Fruit fly (Drosophila melanogaster) whole organism, embryonic: Measurements from ENCODE around the gene drm.

Experiments
- CG11085 ChIP-seq: fragments of 200-800 bp; sonication (Bioruptor generic); IDR thresholded peaks from 2 replicates; pipeline ENCODE4 v1.3.6; 2022; ENCODE audit warnings: missing biosample characterization, missing genetic modification characterization
- CG11247 ChIP-seq: fragments of 200-800 bp; sonication (Bioruptor generic); IDR thresholded peaks from 2 replicates; pipeline ENCODE4 v1.3.6; 2022; ENCODE audit warnings: missing biosample characterization, missing genetic modification characterization
- CG12219 ChIP-seq: fragments of 200-800 bp; sonication (Bioruptor generic); optimal IDR thresholded peaks from 3 replicates; lab custom pipeline; 2018; ENCODE audit warnings: missing biosample characterization, mild to moderate bottlenecking, missing genetic modification characterization
- CG13123 ChIP-seq: fragments of 200-800 bp; sonication (Bioruptor generic); optimal IDR thresholded peaks from 2 replicates; lab custom pipeline; 2016; ENCODE audit warnings: missing biosample characterization, missing genetic modification characterization
- CG13287 ChIP-seq: fragments of 200-800 bp; sonication (Bioruptor generic); IDR thresholded peaks from 2 replicates; pipeline ENCODE4 v1.3.6; 2022; ENCODE audit warnings: missing biosample characterization, missing genetic modification characterization; ENCODE audit not compliant: partially characterized antibody
- CG14014 ChIP-seq: fragments of 200-800 bp; sonication (Bioruptor generic); IDR thresholded peaks from 2 replicates; pipeline ENCODE4 v1.3.6; 2022; ENCODE audit warnings: missing biosample characterization, missing genetic modification characterization
- CG1602 ChIP-seq: fragments of 200-800 bp; sonication (Bioruptor generic); optimal IDR thresholded peaks from 3 replicates; lab custom pipeline; 2016; ENCODE audit warnings: missing biosample characterization, missing genetic modification characterization
- CG17802 ChIP-seq: fragments of 200-800 bp; sonication (Bioruptor generic); optimal IDR thresholded peaks from 2 replicates; lab custom pipeline; 2018; ENCODE audit warnings: missing biosample characterization, mild to moderate bottlenecking, missing genetic modification characterization, moderate library complexity
- CG2889 ChIP-seq: fragments of 200-800 bp; sonication (Bioruptor generic); IDR thresholded peaks from 3 replicates; pipeline ENCODE4 v1.3.6; 2022; ENCODE audit warnings: missing biosample characterization, missing genetic modification characterization
- CG31224 ChIP-seq: fragments of 200-800 bp; sonication (Bioruptor generic); IDR thresholded peaks from 2 replicates; pipeline ENCODE4 v1.3.6; 2022; ENCODE audit warnings: missing biosample characterization, missing genetic modification characterization
- CG31365 ChIP-seq: fragments of 200-800 bp; sonication (Bioruptor generic); optimal IDR thresholded peaks from 2 replicates; lab custom pipeline; 2018; ENCODE audit warnings: missing biosample characterization, mild to moderate bottlenecking, missing genetic modification characterization
- CG42726 ChIP-seq: fragments of 200-800 bp; sonication (Bioruptor generic); IDR thresholded peaks from 2 replicates; pipeline ENCODE4 v1.3.6; 2022; ENCODE audit warnings: missing biosample characterization, missing genetic modification characterization; ENCODE audit not compliant: partially characterized antibody
- CG43689 ChIP-seq: fragments of 200-800 bp; sonication (Bioruptor generic); IDR thresholded peaks from 2 replicates; pipeline ENCODE4 v1.3.6; 2022; ENCODE audit warnings: missing biosample characterization, missing genetic modification characterization
- CG4424 ChIP-seq: fragments of 200-800 bp; sonication (Bioruptor generic); optimal IDR thresholded peaks from 3 replicates; lab custom pipeline; 2016; ENCODE audit warnings: missing biosample characterization, missing genetic modification characterization
- CG6175 ChIP-seq: fragments of 200-800 bp; sonication (Bioruptor generic); IDR thresholded peaks from 3 replicates; pipeline ENCODE4 v1.3.6; 2022; ENCODE audit warnings: missing biosample characterization, missing genetic modification characterization
- CG6689 ChIP-seq: fragments of 200-800 bp; sonication (Bioruptor generic); IDR thresholded peaks from 2 replicates; pipeline ENCODE4 v1.3.6; 2022; ENCODE audit warnings: missing biosample characterization, missing genetic modification characterization
- CG8290 ChIP-seq, 3 experiments: fragments of 200-800 bp; sonication (Bioruptor generic); optimal IDR thresholded peaks; 2 replicates each; lab custom pipeline; 2016 to 2019; ENCODE audit warnings: missing biosample characterization in 3 of 3, missing genetic modification characterization in 3 of 3, mild to moderate bottlenecking in 2 of 3, moderate library complexity in 1 of 3
- CG9727 ChIP-seq: fragments of 200-800 bp; sonication (Bioruptor generic); optimal IDR thresholded peaks from 3 replicates; lab custom pipeline; 2017; ENCODE audit warnings: missing biosample characterization, mild to moderate bottlenecking, missing genetic modification characterization
- CG9932 ChIP-seq: fragments of 200-800 bp; sonication (Bioruptor generic); IDR thresholded peaks from 2 replicates; pipeline ENCODE4 v1.3.6; 2022; ENCODE audit warnings: missing biosample characterization, missing genetic modification characterization
- CkIIα-i1 ChIP-seq: fragments of 200-800 bp; sonication (Bioruptor generic); IDR thresholded peaks from 2 replicates; pipeline ENCODE4 v1.3.6; 2022; ENCODE audit warnings: missing biosample characterization, missing genetic modification characterization
- Gsc ChIP-seq: fragments of 200-800 bp; sonication (Bioruptor generic); IDR thresholded peaks from 2 replicates; pipeline ENCODE4 v1.3.6; 2022; ENCODE audit warnings: missing biosample characterization, missing genetic modification characterization
- Gug ChIP-seq: fragments of 200-800 bp; sonication (Bioruptor generic); IDR thresholded peaks from 4 replicates; pipeline ENCODE4 v1.3.6; 2022; ENCODE audit warnings: missing biosample characterization, missing genetic modification characterization
- HLH4C ChIP-seq: fragments of 200-800 bp; sonication (Bioruptor generic); IDR thresholded peaks from 3 replicates; pipeline ENCODE4 v1.3.6; 2022; ENCODE audit warnings: missing biosample characterization, missing genetic modification characterization; ENCODE audit not compliant: partially characterized antibody
- Hand ChIP-seq: fragments of 200-800 bp; sonication (Bioruptor generic); optimal IDR thresholded peaks from 2 replicates; lab custom pipeline; 2017; ENCODE audit warnings: mild to moderate bottlenecking, missing biosample characterization, missing genetic modification reagents, missing genetic modification characterization
- Hr39 ChIP-seq: fragments of >200 bp; optimal IDR thresholded peaks from 2 replicates; lab custom pipeline; 2017
- Hr51 ChIP-seq, 2 experiments: fragments of 200-800 bp; sonication (Bioruptor generic); optimal IDR thresholded peaks; 2 replicates in 1 of 2; 3 replicates in 1 of 2; lab custom pipeline; 2016 to 2018; ENCODE audit warnings: missing biosample characterization in 2 of 2, missing genetic modification characterization in 2 of 2, mild to moderate bottlenecking in 1 of 2, moderate library complexity in 1 of 2
- Jarid2 ChIP-seq: fragments of 200-800 bp; sonication (Bioruptor generic); optimal IDR thresholded peaks from 3 replicates; lab custom pipeline; 2017; ENCODE audit warnings: mild to moderate bottlenecking, missing biosample characterization, missing genetic modification reagents, missing genetic modification characterization
- Lpt ChIP-seq: fragments of >200 bp; optimal IDR thresholded peaks from 2 replicates; lab custom pipeline; 2018; ENCODE audit warnings: missing biosample characterization, missing genetic modification characterization
- MBD-R2 ChIP-seq: fragments of 200-800 bp; sonication (Bioruptor generic); IDR thresholded peaks from 2 replicates; pipeline ENCODE4 v1.3.6; 2022; ENCODE audit warnings: missing biosample characterization, missing genetic modification characterization
- Oaz ChIP-seq: fragments of 200-800 bp; sonication (Bioruptor generic); IDR thresholded peaks from 2 replicates; pipeline ENCODE4 v1.3.6; 2022; ENCODE audit warnings: missing biosample characterization, missing genetic modification characterization
- Opbp ChIP-seq: fragments of 200-800 bp; sonication (Bioruptor generic); IDR thresholded peaks from 3 replicates; pipeline ENCODE4 v1.3.6; 2022; ENCODE audit warnings: missing biosample characterization, missing genetic modification characterization; ENCODE audit not compliant: partially characterized antibody
- Optix ChIP-seq: fragments of 200-800 bp; sonication (Bioruptor generic); IDR thresholded peaks from 3 replicates; pipeline ENCODE4 v1.3.6; 2022; ENCODE audit warnings: missing biosample characterization, missing genetic modification characterization
- ase ChIP-seq: fragments of 200-800 bp; sonication (Bioruptor generic); IDR thresholded peaks from 3 replicates; pipeline ENCODE4 v1.3.6; 2022; ENCODE audit warnings: missing biosample characterization, missing genetic modification characterization
- br ChIP-seq: fragments of >200 bp; optimal IDR thresholded peaks from 2 replicates; lab custom pipeline; 2017
- chn ChIP-seq: fragments of 200-800 bp; sonication (Bioruptor generic); optimal IDR thresholded peaks from 2 replicates; lab custom pipeline; 2016; ENCODE audit warnings: missing biosample characterization, missing genetic modification characterization
- dysf ChIP-seq: fragments of 200-800 bp; sonication (Bioruptor generic); IDR thresholded peaks from 3 replicates; pipeline ENCODE4 v1.3.6; 2022; ENCODE audit warnings: missing biosample characterization, missing genetic modification characterization
- fd102C ChIP-seq: fragments of 200-800 bp; sonication (Bioruptor generic); optimal IDR thresholded peaks from 2 replicates; lab custom pipeline; 2018; ENCODE audit warnings: missing biosample characterization, mild to moderate bottlenecking, missing genetic modification characterization, moderate library complexity
- fd64A ChIP-seq: fragments of 200-800 bp; sonication (Bioruptor generic); optimal IDR thresholded peaks from 3 replicates; lab custom pipeline; 2018; ENCODE audit warnings: missing biosample characterization, mild to moderate bottlenecking, missing genetic modification characterization
- grau ChIP-seq: fragments of 200-800 bp; optimal IDR thresholded peaks from 3 replicates; lab custom pipeline; 2019; ENCODE audit warnings: missing biosample characterization, mild to moderate bottlenecking, missing genetic modification characterization, moderate library complexity
- gro ChIP-seq: fragments of 200-800 bp; sonication (Bioruptor generic); optimal IDR thresholded peaks from 2 replicates; lab custom pipeline; 2016; ENCODE audit warnings: missing biosample characterization, missing genetic modification characterization
- hb ChIP-seq: fragments of 200-800 bp; sonication (Bioruptor generic); IDR thresholded peaks from 3 replicates; pipeline ENCODE4 v1.3.6; 2022; ENCODE audit warnings: missing biosample characterization, missing genetic modification characterization; ENCODE audit not compliant: partially characterized antibody
- lola ChIP-seq, 3 experiments: fragments of >200 bp in 2 of 3; fragments of 200-800 bp in 1 of 3; sonication (Bioruptor generic) in 1 of 3; optimal IDR thresholded peaks; 2 replicates each; lab custom pipeline; 2017 to 2019; ENCODE audit warnings: missing biosample characterization in 3 of 3, missing genetic modification characterization in 3 of 3, mild to moderate bottlenecking in 1 of 3, moderate library complexity in 1 of 3
- luna ChIP-seq: fragments of 200-800 bp; sonication (Bioruptor generic); optimal IDR thresholded peaks from 2 replicates; lab custom pipeline; 2016; ENCODE audit warnings: missing biosample characterization, missing genetic modification characterization
- nau ChIP-seq: fragments of 200-800 bp; sonication (Bioruptor generic); optimal IDR thresholded peaks from 3 replicates; lab custom pipeline; 2017; ENCODE audit warnings: missing biosample characterization, mild to moderate bottlenecking, missing genetic modification characterization, missing genetic modification reagents
- odd ChIP-seq: fragments of 200-800 bp; sonication (Bioruptor generic); optimal IDR thresholded peaks from 2 replicates; lab custom pipeline; 2017; ENCODE audit warnings: missing biosample characterization, mild to moderate bottlenecking, missing genetic modification characterization
- onecut ChIP-seq: fragments of 200-800 bp; sonication (Bioruptor generic); IDR thresholded peaks from 2 replicates; pipeline ENCODE4 v1.3.6; 2022; ENCODE audit warnings: missing biosample characterization, missing genetic modification characterization
- sisA ChIP-seq: fragments of 200-800 bp; sonication (Bioruptor generic); IDR thresholded peaks from 2 replicates; pipeline ENCODE4 v1.3.6; 2022; ENCODE audit warnings: missing biosample characterization, missing genetic modification characterization
- wek ChIP-seq: fragments of 200-800 bp; sonication (Bioruptor generic); optimal IDR thresholded peaks from 3 replicates; lab custom pipeline; 2018; ENCODE audit warnings: missing biosample characterization, mild to moderate bottlenecking, missing genetic modification characterization, moderate library complexity

The drm gene

dm6 chr2L:3569892-3570291 lies 30.8 kb downstream of the drm start (continued):
- TF ChIP-seq ase (no peak), CG1602 (GFP tag; lab: Kevin White, UChicago) (no peak), CG9932 (peak; percentile 54), CG14014 (GFP tag; lab: Robert Waterston, UW) (0 out of 2 replicates have a peak, but pooled peaks have one; percentile 44), CG17802 (tag; lab: Kevin White, UChicago) (no peak), odd (GFP tag; lab: Kevin White, UChicago) (peak; percentile 32), Opbp (no peak), CG6175 (no peak), Hand (no peak), grau (tag; lab: Kevin White, UChicago) (peak; percentile 37), CG11085 (GFP tag; lab: Robert Waterston, UW) (no peak), gro (GFP tag; lab: Kevin White, UChicago) (no peak), CG6689 (peak; percentile 45; the same call in 1 of the 2 replicates), luna (GFP tag; lab: Kevin White, UChicago) (no peak), Jarid2 (GFP tag; lab: Kevin White, UChicago) (no peak), CG11247 (GFP tag; lab: Robert Waterston, UW) (no peak), Optix (no peak), CG9727 (GFP tag; lab: Kevin White, UChicago) (no peak), CG43689 (GFP tag; lab: Robert Waterston, UW) (no peak), onecut (GFP tag; lab: Robert Waterston, UW) (0 out of 2 replicates have a peak, but pooled peaks have one; percentile 17), MBD-R2 (GFP tag; lab: Robert Waterston, UW) (no peak), CG12219 (GFP tag; lab: Kevin White, UChicago) (no peak), fd64A (no peak), chn (GFP tag; lab: Kevin White, UChicago) (no peak), nau (GFP tag; lab: Kevin White, UChicago) (no peak), CG13123 (GFP tag; lab: Kevin White, UChicago) (no peak), Hr51 (GFP tag; optimal IDR thresholded peaks at IDR 0.05; lab: Kevin White, UChicago) (peak in 1 of 2 experiments; percentile 53), dysf (GFP tag; lab: Robert Waterston, UW) (peak; percentile 60; the same call in 2 of the 3 replicates), Lpt (GFP tag; lab: Kevin White, UChicago) (no peak), sisA (GFP tag; lab: Robert Waterston, UW) (peak; percentile 47; the same call in 1 of the 2 replicates), wek (GFP tag; lab: Kevin White, UChicago) (no peak), Gsc (GFP tag; lab: Robert Waterston, UW) (no peak), CG13287 (GFP tag; lab: Robert Waterston, UW) (no peak), CG31365 (tag; lab: Kevin White, UChicago) (no peak), CG31224 (GFP tag; lab: Robert Waterston, UW) (0 out of 2 replicates have a peak, but pooled peaks have one; percentile 28), Gug (GFP tag; lab: Robert Waterston, UW) (no peak), CG42726 (no peak), lola (GFP tag; optimal IDR thresholded peaks at IDR 0.05; lab: Kevin White, UChicago) (no peak), Oaz (GFP tag; lab: Robert Waterston, UW) (no peak), br (lab: Kevin White, UChicago) (no peak), hb (GFP tag; lab: Robert Waterston, UW) (no peak), Hr39 (no peak), CG8290 (GFP tag; optimal IDR thresholded peaks at IDR 0.05; lab: Kevin White, UChicago) (no peak), CG8290 (tag; optimal IDR thresholded peaks at IDR 0.05; lab: Kevin White, UChicago) (no peak), CkIIα-i1 (GFP tag; lab: Robert Waterston, UW) (no peak), fd102C (GFP tag; lab: Kevin White, UChicago) (no peak), CG4424 (GFP tag; lab: Kevin White, UChicago) (peak; percentile 35), HLH4C (GFP tag; lab: Robert Waterston, UW) (no peak), CG2889 (GFP tag; lab: Robert Waterston, UW) (no peak)
